Worm (Caenorhabditis elegans) whole organism, L2 larva: ENCODE measurements around the gene ugt-5.

Source experiments
- blmp-1 ChIP-seq: sonication (generic microtip); optimal IDR thresholded peaks from 2 replicates; lab custom pipeline; 2017; ENCODE audit warnings: missing genetic modification characterization, mild to moderate bottlenecking, missing compliant biosample characterization, antibody characterized with exemption, moderate library complexity; ENCODE audit not compliant: insufficient read depth
- elt-3 ChIP-seq: sonication (generic microtip); optimal IDR thresholded peaks from 2 replicates; lab custom pipeline; 2017; ENCODE audit warnings: missing biosample characterization, missing genetic modification characterization
- snpc-4 ChIP-seq: fragments of 150-350 bp; optimal IDR thresholded peaks from 2 replicates; lab custom pipeline; 2014; ENCODE audit warnings: missing biosample characterization, missing genetic modification characterization
- unc-39 ChIP-seq: fragments of 150-350 bp; optimal IDR thresholded peaks from 2 replicates; lab custom pipeline; 2014; ENCODE audit warnings: missing biosample characterization, missing genetic modification characterization
- ztf-11 ChIP-seq: sonication (generic microtip); optimal IDR thresholded peaks from 2 replicates; lab custom pipeline; 2017; ENCODE audit warnings: missing biosample characterization, missing genetic modification characterization

- TF ChIP-seq snpc-4 (tag; lab: Kevin White, UChicago) (no peak), ztf-11 (tag; lab: Kevin White, UChicago) (no peak), elt-3 (tag; lab: Kevin White, UChicago) (no peak), blmp-1 (tag; lab: Kevin White, UChicago) (no peak), unc-39 (tag; lab: Kevin White, UChicago) (no peak)
Observed at ce11 chrV:12797992-12798391, 5.2 kb upstream of the ugt-5 start, which contains the start of gene ugt-6.
